Fruit fly (Drosophila melanogaster) whole organism, embryonic: ENCODE results near the gene CG5509.

ENCODE experiments used
- Aef1 ChIP-seq: fragments of 200-800 bp; sonication (Bioruptor generic); IDR thresholded peaks from 3 replicates; pipeline ENCODE4 v1.3.6; 2022; ENCODE audit warnings: missing biosample characterization, missing genetic modification characterization
- Atf6 ChIP-seq: fragments of 200-800 bp; sonication (Bioruptor generic); IDR thresholded peaks from 2 replicates; pipeline ENCODE4 v1.3.6; 2022; ENCODE audit warnings: missing biosample characterization, missing genetic modification characterization
- B-H2 ChIP-seq: fragments of 200-800 bp; sonication (Bioruptor generic); optimal IDR thresholded peaks from 2 replicates; lab custom pipeline; 2018; ENCODE audit warnings: missing biosample characterization, mild to moderate bottlenecking, missing genetic modification characterization
- Bdp1 ChIP-seq: fragments of 200-800 bp; sonication (Bioruptor generic); optimal IDR thresholded peaks from 3 replicates; lab custom pipeline; 2016; ENCODE audit warnings: missing biosample characterization, missing genetic modification characterization
- Bteb2 ChIP-seq: fragments of 200-800 bp; sonication (Bioruptor generic); optimal IDR thresholded peaks from 2 replicates; lab custom pipeline; 2016; ENCODE audit warnings: missing biosample characterization, missing genetic modification characterization
- CG11085 ChIP-seq: fragments of 200-800 bp; sonication (Bioruptor generic); IDR thresholded peaks from 2 replicates; pipeline ENCODE4 v1.3.6; 2022; ENCODE audit warnings: missing biosample characterization, missing genetic modification characterization
- CG13624 ChIP-seq: fragments of 200-800 bp; sonication (Bioruptor generic); optimal IDR thresholded peaks from 2 replicates; lab custom pipeline; 2016; ENCODE audit warnings: missing biosample characterization, missing genetic modification characterization
- CG14965 ChIP-seq: fragments of 200-800 bp; sonication (Bioruptor generic); optimal IDR thresholded peaks from 2 replicates; lab custom pipeline; 2016; ENCODE audit warnings: missing biosample characterization, missing genetic modification characterization, borderline replicate concordance
- CG17912 ChIP-seq: fragments of 200-800 bp; sonication (Bioruptor generic); optimal IDR thresholded peaks from 2 replicates; lab custom pipeline; 2018; ENCODE audit warnings: missing biosample characterization, mild to moderate bottlenecking, missing genetic modification characterization
- CG2712 ChIP-seq: fragments of 200-800 bp; optimal IDR thresholded peaks from 3 replicates; lab custom pipeline; 2019; ENCODE audit warnings: missing biosample characterization, mild to moderate bottlenecking, missing genetic modification characterization, moderate library complexity
- CG30020 ChIP-seq: fragments of 200-800 bp; optimal IDR thresholded peaks from 2 replicates; lab custom pipeline; 2019; ENCODE audit warnings: missing biosample characterization, mild to moderate bottlenecking, missing genetic modification characterization, moderate library complexity
- CG3726 ChIP-seq: fragments of 200-800 bp; sonication (Bioruptor generic); IDR thresholded peaks from 3 replicates; pipeline ENCODE4, ENCODE4 v1.3.6; 2022; ENCODE audit warnings: missing biosample characterization, missing genetic modification characterization
- CG3847 ChIP-seq: fragments of 200-800 bp; sonication (Bioruptor generic); IDR thresholded peaks from 2 replicates; pipeline ENCODE4 v1.3.6; 2022; ENCODE audit warnings: missing biosample characterization, missing genetic modification characterization
- CG4360 ChIP-seq: fragments of 200-800 bp; sonication (Bioruptor generic); IDR thresholded peaks from 2 replicates; pipeline ENCODE4 v1.3.6; 2022; ENCODE audit warnings: missing biosample characterization, missing genetic modification characterization
- CG6689 ChIP-seq: fragments of 200-800 bp; sonication (Bioruptor generic); IDR thresholded peaks from 2 replicates; pipeline ENCODE4 v1.3.6; 2022; ENCODE audit warnings: missing biosample characterization, missing genetic modification characterization
- CG6813 ChIP-seq: fragments of 200-800 bp; sonication (Bioruptor generic); optimal IDR thresholded peaks from 2 replicates; lab custom pipeline; 2017; ENCODE audit warnings: missing biosample characterization, missing genetic modification characterization, mild to moderate bottlenecking, moderate library complexity, missing genetic modification reagents
- CG7357 ChIP-seq: fragments of 200-800 bp; sonication (Bioruptor generic); IDR thresholded peaks from 3 replicates; pipeline ENCODE4 v1.3.6; 2022; ENCODE audit warnings: missing biosample characterization, missing genetic modification characterization
- CG7987 ChIP-seq: fragments of 200-800 bp; sonication (Bioruptor generic); optimal IDR thresholded peaks from 2 replicates; lab custom pipeline; 2018; ENCODE audit warnings: missing biosample characterization, mild to moderate bottlenecking, missing genetic modification characterization, moderate library complexity
- CHES-1-like ChIP-seq: fragments of 200-800 bp; sonication (Bioruptor generic); optimal IDR thresholded peaks from 2 replicates; lab custom pipeline; 2016; ENCODE audit warnings: missing biosample characterization, missing genetic modification characterization
- Dad ChIP-seq: fragments of 200-800 bp; sonication (Bioruptor generic); optimal IDR thresholded peaks from 3 replicates; lab custom pipeline; 2016; ENCODE audit warnings: missing biosample characterization, missing genetic modification characterization
- Dbx ChIP-seq: fragments of 200-800 bp; sonication (Bioruptor generic); IDR thresholded peaks from 3 replicates; pipeline ENCODE4 v1.3.6; 2022; ENCODE audit warnings: missing biosample characterization, missing genetic modification characterization
- Deaf1 ChIP-seq: fragments of 200-800 bp; optimal IDR thresholded peaks from 3 replicates; lab custom pipeline; 2019; ENCODE audit warnings: missing biosample characterization, mild to moderate bottlenecking, missing genetic modification characterization, moderate library complexity
- Dref ChIP-seq: fragments of 200-800 bp; sonication (Bioruptor generic); IDR thresholded peaks from 2 replicates; pipeline ENCODE4 v1.3.6; 2022; ENCODE audit warnings: missing biosample characterization, missing genetic modification characterization
- GATAe ChIP-seq: fragments of 200-800 bp; sonication (Bioruptor generic); conservative IDR thresholded peaks from 2 replicates; pipeline ENCODE4 v1.3.6; 2022; ENCODE audit warnings: missing biosample characterization, missing genetic modification characterization
- HHEX ChIP-seq: fragments of 200-800 bp; sonication (Bioruptor generic); optimal IDR thresholded peaks from 3 replicates; lab custom pipeline; 2017; ENCODE audit warnings: missing biosample characterization, mild to moderate bottlenecking, missing genetic modification characterization, missing genetic modification reagents
- Kr ChIP-seq: fragments of 200-800 bp; sonication (Bioruptor generic); optimal IDR thresholded peaks from 2 replicates; lab custom pipeline; 2017; ENCODE audit warnings: missing biosample characterization, mild to moderate bottlenecking, missing genetic modification characterization
- MBD-R2 ChIP-seq: fragments of 200-800 bp; sonication (Bioruptor generic); IDR thresholded peaks from 2 replicates; pipeline ENCODE4 v1.3.6; 2022; ENCODE audit warnings: missing biosample characterization, missing genetic modification characterization
- Meics ChIP-seq: fragments of 200-800 bp; sonication (Bioruptor generic); optimal IDR thresholded peaks from 2 replicates; lab custom pipeline; 2017; ENCODE audit warnings: missing biosample characterization, mild to moderate bottlenecking, missing genetic modification characterization
- NFAT ChIP-seq: fragments of 200-800 bp; sonication (Bioruptor generic); IDR thresholded peaks from 2 replicates; pipeline ENCODE4 v1.3.6; 2022; ENCODE audit warnings: missing biosample characterization, missing genetic modification characterization
- Side ChIP-seq: fragments of 200-800 bp; sonication (Bioruptor generic); optimal IDR thresholded peaks from 2 replicates; lab custom pipeline; 2016; ENCODE audit warnings: missing biosample characterization, missing genetic modification characterization
- Stat92E ChIP-seq, 3 experiments: fragments of >200 bp in 2 of 3; fragments of 200-800 bp in 1 of 3; sonication (Bioruptor generic) in 1 of 3; optimal IDR thresholded peaks; 2 replicates each; lab custom pipeline; 2017 to 2019; ENCODE audit warnings: missing biosample characterization in 3 of 3, missing genetic modification characterization in 3 of 3, mild to moderate bottlenecking in 1 of 3, moderate library complexity in 1 of 3
- TFAM ChIP-seq: fragments of 200-800 bp; sonication (Bioruptor generic); optimal IDR thresholded peaks from 2 replicates; lab custom pipeline; 2017; ENCODE audit warnings: missing biosample characterization, missing genetic modification characterization, inconsistent platforms
- abd-A ChIP-seq: fragments of 200-800 bp; sonication (Bioruptor generic); optimal IDR thresholded peaks from 3 replicates; lab custom pipeline; 2019; ENCODE audit warnings: missing biosample characterization, mild to moderate bottlenecking, missing genetic modification characterization, moderate library complexity
- bcd ChIP-seq: fragments of 200-800 bp; sonication (Bioruptor generic); optimal IDR thresholded peaks from 2 replicates; lab custom pipeline; 2017; ENCODE audit warnings: missing biosample characterization, mild to moderate bottlenecking, missing genetic modification characterization
- chinmo ChIP-seq: fragments of 200-800 bp; sonication (Bioruptor generic); IDR thresholded peaks from 4 replicates; pipeline ENCODE4 v1.3.6; 2022; ENCODE audit warnings: missing biosample characterization, missing genetic modification characterization; ENCODE audit not compliant: partially characterized antibody
- chm ChIP-seq: fragments of 200-800 bp; sonication (Bioruptor generic); IDR thresholded peaks from 2 replicates; pipeline ENCODE4 v1.3.6; 2022; ENCODE audit warnings: missing biosample characterization, missing genetic modification characterization
- cwo ChIP-seq: fragments of 200-800 bp; sonication (Bioruptor generic); optimal IDR thresholded peaks from 3 replicates; lab custom pipeline; 2017; ENCODE audit warnings: missing biosample characterization, missing genetic modification characterization, mild to moderate bottlenecking, moderate library complexity, missing genetic modification reagents
- dan ChIP-seq: fragments of 200-800 bp; sonication (Bioruptor generic); IDR thresholded peaks from 2 replicates; pipeline ENCODE4 v1.3.6; 2022; ENCODE audit warnings: missing biosample characterization, missing genetic modification characterization
- gt ChIP-seq: fragments of 200-800 bp; sonication (Bioruptor generic); IDR thresholded peaks from 2 replicates; pipeline ENCODE4 v1.3.6; 2022; ENCODE audit warnings: missing biosample characterization, missing genetic modification characterization
- h ChIP-seq: fragments of >200 bp; optimal IDR thresholded peaks from 2 replicates; lab custom pipeline; 2017
- ind ChIP-seq: fragments of 200-800 bp; sonication (Bioruptor generic); optimal IDR thresholded peaks from 3 replicates; lab custom pipeline; 2016; ENCODE audit warnings: missing biosample characterization, missing genetic modification characterization
- kah ChIP-seq: fragments of 200-800 bp; sonication (Bioruptor generic); optimal IDR thresholded peaks from 2 replicates; lab custom pipeline; 2018; ENCODE audit warnings: missing biosample characterization, mild to moderate bottlenecking, missing genetic modification characterization
- kni ChIP-seq: fragments of 200-800 bp; sonication (Bioruptor generic); optimal IDR thresholded peaks from 3 replicates; lab custom pipeline; 2017; ENCODE audit warnings: mild to moderate bottlenecking, missing biosample characterization, missing genetic modification reagents, missing genetic modification characterization
- lola ChIP-seq, 3 experiments: fragments of >200 bp in 2 of 3; fragments of 200-800 bp in 1 of 3; sonication (Bioruptor generic) in 1 of 3; optimal IDR thresholded peaks; 2 replicates each; lab custom pipeline; 2017 to 2019; ENCODE audit warnings: missing biosample characterization in 3 of 3, missing genetic modification characterization in 3 of 3, mild to moderate bottlenecking in 1 of 3, moderate library complexity in 1 of 3
- sug ChIP-seq: fragments of 200-800 bp; optimal IDR thresholded peaks from 2 replicates; lab custom pipeline; 2019; ENCODE audit warnings: missing biosample characterization, mild to moderate bottlenecking, missing genetic modification characterization, moderate library complexity
- tin ChIP-seq: fragments of 200-800 bp; sonication (Bioruptor generic); optimal IDR thresholded peaks from 3 replicates; lab custom pipeline; 2016; ENCODE audit warnings: missing biosample characterization, missing genetic modification characterization
- wdn ChIP-seq: fragments of 200-800 bp; sonication (Bioruptor generic); IDR thresholded peaks from 2 replicates; pipeline ENCODE4 v1.3.6; 2022; ENCODE audit warnings: missing biosample characterization, missing genetic modification characterization
- yki ChIP-seq: fragments of >200 bp; optimal IDR thresholded peaks from 3 replicates; lab custom pipeline; 2018
- zen ChIP-seq: fragments of 200-800 bp; sonication (Bioruptor generic); optimal IDR thresholded peaks from 3 replicates; lab custom pipeline; 2018; ENCODE audit warnings: missing biosample characterization, mild to moderate bottlenecking, missing genetic modification characterization, moderate library complexity
- zen2 ChIP-seq: fragments of 200-800 bp; sonication (Bioruptor generic); IDR thresholded peaks from 3 replicates; pipeline ENCODE4 v1.3.6; 2022; ENCODE audit warnings: missing biosample characterization, missing genetic modification characterization; ENCODE audit not compliant: partially characterized antibody
- zf30C ChIP-seq: fragments of 200-800 bp; sonication (Bioruptor generic); optimal IDR thresholded peaks from 3 replicates; lab custom pipeline; 2018; ENCODE audit warnings: missing biosample characterization, mild to moderate bottlenecking, missing genetic modification characterization

Gene CG5509

DNA sequence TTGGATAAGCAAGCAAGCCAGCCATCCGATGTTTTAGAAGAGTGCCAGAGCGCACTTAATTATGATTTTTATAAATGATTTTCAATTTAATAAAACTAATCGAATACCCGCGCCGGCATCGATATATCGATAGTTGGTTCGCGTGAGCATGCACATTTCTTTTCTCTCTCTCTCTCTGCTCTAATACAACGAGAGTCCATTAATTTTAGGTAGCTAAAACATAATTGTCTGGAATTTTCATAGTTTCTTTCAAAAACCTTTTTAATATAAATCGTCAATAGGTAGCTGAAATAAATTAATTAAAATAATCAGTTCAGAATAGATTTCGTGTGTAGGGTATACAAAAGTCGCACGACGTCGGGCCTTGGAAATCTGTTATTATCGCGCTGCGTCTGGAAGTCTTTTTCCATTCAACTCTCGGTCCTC lies 3.4 kb upstream of the CG5509 start, which contains the start of gene CG18549 (continued):
- TF ChIP-seq Kr (GFP tag; lab: Kevin White, UChicago) (peak; percentile 73), CG7357 (GFP tag; lab: Robert Waterston, UW) (peak; percentile 99), Meics (peak; percentile 100), CG6813 (GFP tag; lab: Kevin White, UChicago) (peak; percentile 99), CG11085 (GFP tag; lab: Robert Waterston, UW) (peak; percentile 99), tin (GFP tag; lab: Kevin White, UChicago) (peak; percentile 100), Deaf1 (tag; lab: Kevin White, UChicago) (peak; percentile 93), sug (tag; lab: Kevin White, UChicago) (peak; percentile 99), B-H2 (peak; percentile 99), bcd (GFP tag; lab: Kevin White, UChicago) (peak; percentile 100), TFAM (GFP tag; lab: Kevin White, UChicago) (peak; percentile 96), Stat92E (GFP tag; optimal IDR thresholded peaks at IDR 0.05; lab: Kevin White, UChicago) (peak in 1 of 3 experiments; percentile 100), h (lab: Kevin White, UChicago) (no peak), abd-A (tag; lab: Kevin White, UChicago) (peak; percentile 99), ind (GFP tag; lab: Kevin White, UChicago) (peak; percentile 99), zf30C (GFP tag; lab: Kevin White, UChicago) (peak; percentile 65), CG14965 (GFP tag; lab: Kevin White, UChicago) (peak; percentile 92), CG30020 (tag; lab: Kevin White, UChicago) (peak; percentile 94), CG2712 (tag; lab: Kevin White, UChicago) (peak; percentile 100), Atf6 (GFP tag; lab: Robert Waterston, UW) (peak; percentile 100), CG13624 (GFP tag; lab: Kevin White, UChicago) (peak; percentile 100), CG17912 (peak; percentile 100), CG3847 (GFP tag; lab: Robert Waterston, UW) (peak; percentile 100), Bdp1 (peak; percentile 96), zen2 (GFP tag; lab: Robert Waterston, UW) (peak; percentile 84), CHES-1-like (GFP tag; lab: Kevin White, UChicago) (peak; percentile 99), CG6689 (GFP tag; lab: Robert Waterston, UW) (peak; percentile 100), cwo (GFP tag; lab: Kevin White, UChicago) (peak; percentile 99), CG7987 (peak; percentile 99), MBD-R2 (GFP tag; lab: Robert Waterston, UW) (peak; percentile 100), Aef1 (GFP tag; lab: Robert Waterston, UW) (peak; percentile 100), lola (GFP tag; optimal IDR thresholded peaks at IDR 0.05; lab: Kevin White, UChicago) (peak in 1 of 3 experiments; percentile 100), chinmo (GFP tag; lab: Robert Waterston, UW) (peak; percentile 97), HHEX (peak; percentile 100), Dad (GFP tag; lab: Kevin White, UChicago) (peak; percentile 99), Dbx (GFP tag; lab: Robert Waterston, UW) (peak; percentile 100), zen (tag; lab: Kevin White, UChicago) (peak; percentile 100), Side (GFP tag; lab: Kevin White, UChicago) (peak; percentile 99), CG3726 (GFP tag; lab: Robert Waterston, UW) (peak; percentile 100), NFAT (GFP tag; lab: Robert Waterston, UW) (peak; percentile 99), Dref (peak; percentile 82), wdn (GFP tag; lab: Robert Waterston, UW) (peak; percentile 99), chm (GFP tag; lab: Robert Waterston, UW) (peak; percentile 100), CG4360 (GFP tag; lab: Robert Waterston, UW) (peak; percentile 95), yki (no peak), kah (GFP tag; lab: Kevin White, UChicago) (peak; percentile 99), kni (GFP tag; lab: Kevin White, UChicago) (peak; percentile 99), gt (peak; percentile 99), dan (peak; percentile 97), GATAe (GFP tag; lab: Robert Waterston, UW) (peak; percentile 99), Bteb2 (GFP tag; lab: Kevin White, UChicago) (peak; percentile 99)
